Worm (Caenorhabditis elegans): ENCODE results near the gene ncr-2.

ce11 chrIII:8291268-8292032, 33.3 kb downstream of the ncr-2 start:
- no peak for TF ChIP-seq ama-1 (optimal IDR thresholded peaks at IDR 0.05)
- TF ChIP-seq aly-1 (tag; optimal IDR thresholded peaks at IDR 0.05), result no peak
- TF ChIP-seq ceh-13 (GFP tag; optimal IDR thresholded peaks at IDR 0.05), result no peak
- no peak for TF ChIP-seq hnd-1 (tag; optimal IDR thresholded peaks at IDR 0.05)
- TF ChIP-seq ceh-36 (tag; optimal IDR thresholded peaks at IDR 0.05), result no peak
- no peak for TF ChIP-seq tra-4 (tag; optimal IDR thresholded peaks at IDR 0.05)
- TF ChIP-seq flt-1 (GFP tag; IDR thresholded peaks at IDR 0.05), result no peak
- no peak for TF ChIP-seq ets-7 (tag; optimal IDR thresholded peaks at IDR 0.05)
- no peak for TF ChIP-seq F13C5.2 (tag; optimal IDR thresholded peaks at IDR 0.05)
- no peak for TF ChIP-seq sea-1 (GFP tag; conservative IDR thresholded peaks at IDR 0.05)
